Fruit fly (Drosophila melanogaster): ENCODE measurements around the gene CG33293.

- no peak for TF ChIP-seq CG8478 (optimal IDR thresholded peaks at IDR 0.05)
- TF ChIP-seq usp (GFP tag; optimal IDR thresholded peaks at IDR 0.05), result no peak
- TF ChIP-seq psq (optimal IDR thresholded peaks at IDR 0.05), result no peak
- no peak for TF ChIP-seq pan (optimal IDR thresholded peaks at IDR 0.05)
These were observed 22.1 kb upstream of the CG33293 start, which contains the start of gene Tim17a2 for dm6 chr3R:5262592-5262991.
